Worm (Caenorhabditis elegans): ENCODE data around the gene lpr-2.

lpr-2 gene

DNA sequence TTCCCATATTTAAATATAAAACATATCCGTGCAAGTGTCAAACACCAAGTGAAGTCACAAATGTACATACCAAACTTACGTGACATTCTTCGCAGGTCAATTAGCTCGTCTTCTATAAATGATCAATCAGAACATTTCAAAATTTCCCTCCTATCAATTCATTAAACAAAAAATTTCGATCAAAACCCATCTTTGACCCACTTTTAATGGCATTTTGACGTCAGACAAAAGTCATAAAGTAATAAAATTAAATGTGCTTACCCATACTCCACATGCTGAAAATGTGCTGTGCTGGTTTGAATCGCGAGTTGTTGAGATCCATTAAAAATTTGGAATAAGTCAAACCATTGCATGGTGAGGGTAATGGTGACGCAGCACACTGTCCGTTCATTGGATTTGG, 9.2 kb upstream of the lpr-2 start:
- no peak for TF ChIP-seq pha-4 (tag; optimal IDR thresholded peaks at IDR 0.05)
- TF ChIP-seq pqm-1 (tag; optimal IDR thresholded peaks at IDR 0.05), result peak; percentile 38
- TF ChIP-seq ztf-11 (tag; optimal IDR thresholded peaks at IDR 0.05), result no peak
- no peak for TF ChIP-seq hmg-11 (tag; optimal IDR thresholded peaks at IDR 0.05)
- TF ChIP-seq elt-2 (tag; optimal IDR thresholded peaks at IDR 0.05), result peak; percentile 63
- TF ChIP-seq mml-1 (tag; optimal IDR thresholded peaks at IDR 0.05), result no peak

DNA sequence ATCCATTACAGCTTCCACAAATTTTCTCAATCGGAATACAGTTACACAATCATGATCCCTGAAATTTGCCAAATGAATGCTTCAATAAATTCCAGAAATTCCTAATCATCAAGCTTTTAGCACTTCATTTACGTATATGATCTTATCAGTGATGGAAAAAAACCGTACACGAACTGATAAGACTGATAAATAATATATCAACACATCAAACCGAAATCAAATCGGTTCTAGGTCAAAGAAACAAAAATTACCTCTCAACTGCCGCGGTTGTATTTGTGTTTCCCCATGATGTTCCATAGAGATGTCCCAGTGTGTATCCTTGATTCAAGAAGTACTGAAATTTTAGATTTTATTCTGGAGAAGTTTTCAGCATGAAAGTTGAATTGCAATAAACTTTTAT, 8.0 kb upstream of the lpr-2 start:
- TF ChIP-seq pqm-1 (tag; optimal IDR thresholded peaks at IDR 0.05) (peak; percentile 43), nhr-43 (tag; optimal IDR thresholded peaks at IDR 0.05; ENCODE audit: poor library complexity, severe bottlenecking) (no peak), unc-39 (tag; optimal IDR thresholded peaks at IDR 0.05) (no peak), lsy-12 (tag; optimal IDR thresholded peaks at IDR 0.05) (no peak), mml-1 (tag; optimal IDR thresholded peaks at IDR 0.05) (no peak), nhr-12 (tag; optimal IDR thresholded peaks at IDR 0.05) (no peak), nhr-67 (tag; optimal IDR thresholded peaks at IDR 0.05) (no peak), snpc-4 (tag; optimal IDR thresholded peaks at IDR 0.05) (no peak), elt-2 (tag; optimal IDR thresholded peaks at IDR 0.05) (peak; percentile 91), ceh-28 (tag; optimal IDR thresholded peaks at IDR 0.05) (no peak), daf-12 (tag; optimal IDR thresholded peaks at IDR 0.05) (no peak), pha-4 (tag; optimal IDR thresholded peaks at IDR 0.05) (peak; percentile 7), ztf-4 (tag; optimal IDR thresholded peaks at IDR 0.05) (no peak), nhr-76 (tag; optimal IDR thresholded peaks at IDR 0.05) (no peak), jun-1 (tag; optimal IDR thresholded peaks at IDR 0.05) (no peak), nhr-28 (tag; optimal IDR thresholded peaks at IDR 0.05) (no peak), elt-1 (tag; optimal IDR thresholded peaks at IDR 0.05) (no peak), ceh-82 (tag; optimal IDR thresholded peaks at IDR 0.05) (no peak), ztf-11 (tag; optimal IDR thresholded peaks at IDR 0.05) (no peak)

DNA sequence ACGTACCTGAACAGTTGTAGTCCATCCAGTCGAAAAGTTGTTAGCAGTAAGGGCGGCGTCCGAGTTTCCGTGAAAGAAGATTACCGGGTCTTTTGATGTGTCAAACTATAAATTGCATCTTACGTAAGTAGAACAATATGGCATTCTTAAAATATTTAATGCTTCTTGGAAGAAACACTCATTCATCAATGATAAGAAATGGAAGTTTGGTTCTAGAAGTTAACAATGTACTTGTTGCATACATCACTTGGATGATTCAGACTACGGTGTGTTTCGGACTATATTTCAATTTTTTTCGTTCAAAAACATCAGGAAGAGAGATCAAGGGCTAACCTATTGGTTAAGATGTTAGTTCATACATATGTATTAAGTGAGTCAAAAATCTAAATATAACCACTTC, 6.9 kb upstream of the lpr-2 start:
- TF ChIP-seq elt-3 (tag; optimal IDR thresholded peaks at IDR 0.05) (no peak), nhr-12 (tag; optimal IDR thresholded peaks at IDR 0.05) (no peak), nhr-23 (tag; optimal IDR thresholded peaks at IDR 0.05) (no peak)

DNA sequence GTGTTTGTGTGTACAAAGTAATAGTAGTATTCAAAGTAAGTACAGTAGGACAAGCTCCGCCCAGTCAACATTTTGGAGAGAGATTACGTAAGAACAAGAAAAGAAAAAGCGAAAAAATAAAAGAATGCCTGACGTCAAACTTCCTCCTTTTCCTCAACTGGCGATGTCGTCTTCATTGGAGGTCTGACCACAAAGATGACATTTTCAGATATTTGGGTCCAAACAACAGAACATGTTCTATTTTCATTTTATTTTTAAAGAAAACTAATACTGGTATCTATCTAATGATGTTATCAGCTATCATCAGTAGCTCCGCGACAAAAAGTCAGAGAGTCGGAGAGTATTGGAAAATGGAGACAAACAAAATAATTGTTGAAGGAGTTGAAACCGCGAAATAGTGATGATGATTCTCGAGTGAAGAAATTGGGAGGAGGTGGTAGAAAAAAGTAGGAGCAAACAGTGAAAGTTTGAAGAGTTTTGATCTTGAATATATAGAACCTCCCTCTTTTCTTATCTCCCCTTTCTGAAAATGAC, 5.3 kb upstream of the lpr-2 start, which contains the start of gene lips-5:
Gene lips-5, minus strand, starts transcription at position 51 of the 534 bp plus-strand sequence.
- TF ChIP-seq ztf-4 (tag; optimal IDR thresholded peaks at IDR 0.05), result no peak
- TF ChIP-seq elt-1 (tag; optimal IDR thresholded peaks at IDR 0.05), result no peak
- no peak for TF ChIP-seq nhr-11 (tag; optimal IDR thresholded peaks at IDR 0.05)
- TF ChIP-seq egl-27 (tag; optimal IDR thresholded peaks at IDR 0.05), result no peak
- TF ChIP-seq elt-2 (tag; optimal IDR thresholded peaks at IDR 0.05), result peak; percentile 56
- TF ChIP-seq lsy-12 (tag; optimal IDR thresholded peaks at IDR 0.05), result no peak

DNA sequence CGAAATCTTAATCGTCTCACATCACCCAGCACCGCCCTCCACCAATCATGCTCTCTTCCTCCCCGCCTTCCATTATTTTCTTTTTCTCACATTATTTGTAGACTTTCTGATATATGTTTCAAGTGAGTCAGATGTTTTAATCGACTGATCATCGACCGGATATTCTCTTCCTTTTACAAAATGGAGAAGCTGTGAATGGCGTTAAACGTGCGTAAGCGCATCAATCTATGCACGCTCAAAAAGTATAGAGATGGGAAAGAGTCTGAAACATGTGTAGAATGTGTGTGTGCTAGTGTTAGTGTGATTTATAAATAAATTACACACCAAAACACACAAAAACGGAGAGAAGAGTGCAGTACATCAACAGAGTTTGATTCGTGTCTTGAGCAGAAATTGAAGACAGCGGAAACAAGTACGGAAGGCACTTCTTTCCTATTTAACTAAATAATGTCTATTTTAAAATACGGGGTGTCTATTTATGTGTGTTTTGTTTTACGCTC, 2.0 kb upstream of the lpr-2 start:
- TF ChIP-seq pha-4 (tag; optimal IDR thresholded peaks at IDR 0.05) (no peak), eor-1 (tag; optimal IDR thresholded peaks at IDR 0.05) (no peak), nhr-67 (tag; optimal IDR thresholded peaks at IDR 0.05) (no peak), ztf-4 (tag; optimal IDR thresholded peaks at IDR 0.05) (no peak), egl-27 (tag; optimal IDR thresholded peaks at IDR 0.05) (no peak), daf-12 (tag; optimal IDR thresholded peaks at IDR 0.05) (no peak), ama-1 (optimal IDR thresholded peaks at IDR 0.05) (no peak), skn-1 (tag; optimal IDR thresholded peaks at IDR 0.05) (no peak), nhr-23 (tag; optimal IDR thresholded peaks at IDR 0.05) (no peak), egl-5 (tag; optimal IDR thresholded peaks at IDR 0.05) (no peak), lin-15B (tag; optimal IDR thresholded peaks at IDR 0.05) (no peak), ceh-28 (tag; optimal IDR thresholded peaks at IDR 0.05) (no peak), mdl-1 (tag; optimal IDR thresholded peaks at IDR 0.05) (no peak)

DNA sequence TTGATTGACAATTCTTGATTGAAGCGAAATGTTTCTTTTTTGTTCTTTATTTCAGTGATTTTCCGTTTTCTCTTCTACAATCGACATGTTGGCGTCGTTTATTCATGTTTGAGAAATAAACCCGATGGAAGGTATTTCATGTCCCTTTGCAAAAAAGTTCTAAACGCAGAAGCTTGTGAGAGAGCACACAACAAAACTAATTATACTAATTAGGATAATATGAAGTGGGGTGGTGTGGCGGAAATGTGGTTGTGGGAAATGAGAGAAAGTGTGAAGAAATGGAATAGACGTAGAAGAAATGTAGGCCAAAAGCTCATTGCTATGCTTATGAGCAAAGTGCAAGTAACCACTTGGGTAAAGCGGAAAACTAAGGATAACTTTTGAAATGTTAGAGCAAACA, 3.8 kb downstream of the lpr-2 start:
- no peak for TF ChIP-seq ama-1 (optimal IDR thresholded peaks at IDR 0.05)
- TF ChIP-seq nhr-237 (tag; optimal IDR thresholded peaks at IDR 0.05), result no peak
- no peak for TF ChIP-seq tbx-2 (tag; optimal IDR thresholded peaks at IDR 0.05)
- TF ChIP-seq pqm-1 (tag; optimal IDR thresholded peaks at IDR 0.05), result no peak
- no peak for TF ChIP-seq ceh-28 (tag; optimal IDR thresholded peaks at IDR 0.05)
- TF ChIP-seq nhr-23 (tag; optimal IDR thresholded peaks at IDR 0.05), result no peak
- TF ChIP-seq fkh-2 (tag; optimal IDR thresholded peaks at IDR 0.05), result no peak
- TF ChIP-seq lin-15B (tag; optimal IDR thresholded peaks at IDR 0.05), result no peak
- no peak for TF ChIP-seq ztf-4 (tag; optimal IDR thresholded peaks at IDR 0.05)
- TF ChIP-seq unc-62 (GFP tag; optimal IDR thresholded peaks at IDR 0.05), result no peak
